Fruit fly (Drosophila melanogaster) whole organism: ENCODE data around the gene Polr2D.

Experiments used
- CG8478 ChIP-seq: fragments of >200 bp; optimal IDR thresholded peaks from 2 replicates; lab custom pipeline; 2018; ENCODE audit warnings: inconsistent platforms
- pan ChIP-seq: fragments of >200 bp; optimal IDR thresholded peaks from 2 replicates; lab custom pipeline; 2017
- psq ChIP-seq: fragments of >200 bp; optimal IDR thresholded peaks from 2 replicates; lab custom pipeline; 2017
- usp ChIP-seq: fragments of >200 bp; optimal IDR thresholded peaks from 2 replicates; lab custom pipeline; 2017; ENCODE audit warnings: missing biosample characterization, missing genetic modification characterization, mixed read lengths

DNA sequence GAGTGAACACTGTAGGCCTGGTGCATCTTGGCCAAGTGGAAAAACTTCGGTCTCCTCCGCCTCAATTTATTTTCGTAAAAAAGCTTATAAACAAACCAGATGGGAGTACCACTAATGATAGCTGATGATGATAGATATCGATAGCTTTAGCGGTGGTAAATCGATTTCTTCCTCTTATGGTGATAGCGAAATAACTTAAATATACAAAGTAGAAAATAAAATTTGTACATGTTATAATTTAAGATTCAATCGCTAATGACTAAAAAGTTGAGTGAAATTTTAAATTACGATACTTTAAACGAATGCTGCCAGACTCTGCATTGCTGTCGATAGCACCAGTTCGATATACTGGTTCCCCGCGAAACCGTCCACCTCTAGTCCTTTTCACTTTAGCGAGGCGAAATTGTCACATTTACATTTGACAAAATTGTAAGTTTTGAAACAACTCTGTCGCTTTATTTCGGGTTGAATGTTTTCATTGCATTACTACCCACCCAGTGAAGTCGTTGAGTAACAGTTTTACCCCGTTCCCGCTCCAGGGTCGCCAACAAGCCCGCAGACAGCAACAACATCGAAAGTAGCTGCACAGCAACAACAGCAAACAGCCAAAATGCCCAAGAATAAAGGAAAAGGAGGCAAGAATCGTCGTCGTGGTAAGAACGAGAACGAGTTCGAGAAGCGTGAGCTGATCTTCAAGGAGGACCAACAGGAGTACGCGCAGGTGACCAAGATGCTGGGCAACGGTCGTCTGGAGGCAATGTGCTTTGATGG lies 19.2 kb upstream of the Polr2D start, which contains the start of the genes Vps39 and eIF1A:
- TF ChIP-seq psq (lab: Kevin White, UChicago) (no peak), CG8478 (lab: Kevin White, UChicago) (no peak), pan (lab: Kevin White, UChicago) (no peak), usp (no peak)
